Worm (Caenorhabditis elegans): ENCODE measurements around the gene nst-1.

nst-1 gene

ce11 chrII:8276057-8276456 is 7.0 kb downstream of the nst-1 start, which contains the start of the genes gei-14 and slc-25A32:
gei-14 (minus strand) TSS chrII:8276231.
slc-25A32 (plus strand) TSS chrII:8276298.
- TF ChIP-seq lin-35 (GFP tag; optimal IDR thresholded peaks at IDR 0.05): peak; percentile 50 to 75 (median 65)
- TF ChIP-seq mcd-1 (GFP tag; IDR thresholded peaks at IDR 0.05): peak; percentile 52; the same call in 1 of the 2 replicates
- TF ChIP-seq lin-54 (GFP tag; optimal IDR thresholded peaks at IDR 0.05): peak; percentile 97
- peak; percentile 0 for TF ChIP-seq snpc-1.1 (tag; optimal IDR thresholded peaks at IDR 0.05; ENCODE audit: insufficient read depth)
- peak; percentile 88 for TF ChIP-seq B0019.2 (GFP tag; conservative IDR thresholded peaks at IDR 0.05)
- TF ChIP-seq ama-1 (optimal IDR thresholded peaks at IDR 0.05): no peak
- TF ChIP-seq ama-1 (GFP tag; optimal IDR thresholded peaks at IDR 0.05): no peak
- peak; percentile 87 for TF ChIP-seq ceh-91 (GFP tag; IDR thresholded peaks at IDR 0.05)
- TF ChIP-seq athp-1 (tag; optimal IDR thresholded peaks at IDR 0.05): peak; percentile 43
- TF ChIP-seq nfyb-1 (GFP tag; IDR thresholded peaks at IDR 0.05): no peak
- peak; percentile 90 for TF ChIP-seq F49E8.2 (tag; optimal IDR thresholded peaks at IDR 0.05; ENCODE audit: insufficient read depth)
- 0 out of 2 replicates have a peak, but pooled peaks have one; percentile 31 for TF ChIP-seq ceh-100 (GFP tag; IDR thresholded peaks at IDR 0.05)
- no peak for TF ChIP-seq let-607 (tag; optimal IDR thresholded peaks at IDR 0.05)
- TF ChIP-seq cebp-1 (GFP tag; IDR thresholded peaks at IDR 0.05): no peak
- TF ChIP-seq cebp-1 (tag; optimal IDR thresholded peaks at IDR 0.05): peak; percentile 30
- no peak for TF ChIP-seq bed-2 (GFP tag; IDR thresholded peaks at IDR 0.05)
- TF ChIP-seq snpc-3.4 (tag; optimal IDR thresholded peaks at IDR 0.05): peak; percentile 92
- peak; percentile 95 for TF ChIP-seq madf-6 (GFP tag; IDR thresholded peaks at IDR 0.05)
- peak; percentile 92 for TF ChIP-seq F33H1.4 (GFP tag; IDR thresholded peaks at IDR 0.05)
- peak; percentile 73; the same call in 1 of the 2 replicates for TF ChIP-seq madf-3 (GFP tag; IDR thresholded peaks at IDR 0.05)
- TF ChIP-seq efl-1 (GFP tag; optimal IDR thresholded peaks at IDR 0.05): peak; percentile 88
- TF ChIP-seq tbp1 (GFP tag; optimal IDR thresholded peaks at IDR 0.05): peak; percentile 35
- peak; percentile 64; the same call in 1 of the 2 replicates for TF ChIP-seq hsf-1 (GFP tag; IDR thresholded peaks at IDR 0.05)
- peak; percentile 36 for TF ChIP-seq hmg-1.2 (GFP tag; IDR thresholded peaks at IDR 0.05)
- TF ChIP-seq B0336.3 (GFP tag; IDR thresholded peaks at IDR 0.05): 0 out of 2 replicates have a peak, but pooled peaks have one; percentile 39
- TF ChIP-seq pbrm-1 (GFP tag; IDR thresholded peaks at IDR 0.05): peak; percentile 31; the same call in 1 of the 2 replicates
- TF ChIP-seq T26A5.8 (tag; optimal IDR thresholded peaks at IDR 0.05): no peak
- peak; percentile 73 for TF ChIP-seq dox-1 (GFP tag; IDR thresholded peaks at IDR 0.05)
- peak; percentile 58 for TF ChIP-seq D2030.7 (GFP tag; IDR thresholded peaks at IDR 0.05)
- no peak for TF ChIP-seq snpc-4 (GFP tag; optimal IDR thresholded peaks at IDR 0.05)
- TF ChIP-seq snpc-4 (tag; optimal IDR thresholded peaks at IDR 0.05): peak in 3 of 4 experiments; percentile 22 to 47 (median 29)
- TF ChIP-seq him-1 (tag; optimal IDR thresholded peaks at IDR 0.05): peak; percentile 73
- TF ChIP-seq aptf-3 (GFP tag; IDR thresholded peaks at IDR 0.05): no peak
- no peak for TF ChIP-seq K12H6.12 (tag; optimal IDR thresholded peaks at IDR 0.05)
- peak; percentile 84 for TF ChIP-seq madf-8 (GFP tag; conservative IDR thresholded peaks at IDR 0.05)
- peak; percentile 50 for TF ChIP-seq tlf-1 (GFP tag; optimal IDR thresholded peaks at IDR 0.05)
- peak; percentile 94 for TF ChIP-seq lsl-1 (GFP tag; optimal IDR thresholded peaks at IDR 0.05)
- 0 out of 2 replicates have a peak, but pooled peaks have one; percentile 16 for TF ChIP-seq Y53G8AR.9 (GFP tag; conservative IDR thresholded peaks at IDR 0.05)
- TF ChIP-seq dpl-1 (GFP tag; optimal IDR thresholded peaks at IDR 0.05): peak; percentile 83
- no peak for TF ChIP-seq zfh-2 (GFP tag; conservative IDR thresholded peaks at IDR 0.05)
- TF ChIP-seq xnd-1 (tag; optimal IDR thresholded peaks at IDR 0.05): peak; percentile 75
- no peak for TF ChIP-seq sea-2 (GFP tag; IDR thresholded peaks at IDR 0.05)
- TF ChIP-seq ekl-4 (GFP tag; IDR thresholded peaks at IDR 0.05): peak; percentile 69

Measured in whole organism, young adult.